Worm (Caenorhabditis elegans) whole organism, early embryonic: ENCODE measurements around the gene R04F11.3.

Source experiments
- B0310.2 ChIP-seq: sonication (generic microtip); optimal IDR thresholded peaks from 2 replicates; lab custom pipeline; 2016; ENCODE audit warnings: mild to moderate bottlenecking, missing genetic modification characterization, missing compliant biosample characterization
- F13C5.2 ChIP-seq: sonication (generic microtip); optimal IDR thresholded peaks from 2 replicates; lab custom pipeline; 2017; ENCODE audit warnings: mild to moderate bottlenecking, missing genetic modification characterization, inconsistent platforms, missing compliant biosample characterization
- ama-1 ChIP-seq: fragments of 150-350 bp; optimal IDR thresholded peaks from 2 replicates; lab custom pipeline; 2014
- ceh-13 ChIP-seq: fragments of 200-800 bp; sonication (Bioruptor generic); optimal IDR thresholded peaks from 2 replicates; lab custom pipeline; 2018; ENCODE audit warnings: mild to moderate bottlenecking, missing genetic modification characterization, missing compliant biosample characterization
- ets-7 ChIP-seq: sonication (generic microtip); optimal IDR thresholded peaks from 2 replicates; lab custom pipeline; 2016; ENCODE audit warnings: missing genotype, missing genetic modification characterization, missing compliant biosample characterization
- flt-1 ChIP-seq: fragments of 200-800 bp; sonication (Bioruptor generic); IDR thresholded peaks from 2 replicates; pipeline ENCODE4 v1.3.6; 2022; ENCODE audit warnings: missing genetic modification characterization, missing compliant biosample characterization
- hmbx-1 ChIP-seq: sonication (generic microtip); optimal IDR thresholded peaks from 2 replicates; lab custom pipeline; 2016; ENCODE audit warnings: mild to moderate bottlenecking, missing genetic modification characterization, missing compliant biosample characterization
- hmg-4 ChIP-seq: fragments of 200-800 bp; sonication (Bioruptor generic); optimal IDR thresholded peaks from 2 replicates; lab custom pipeline; 2018; ENCODE audit warnings: mild to moderate bottlenecking, missing genetic modification characterization, missing compliant biosample characterization

DNA sequence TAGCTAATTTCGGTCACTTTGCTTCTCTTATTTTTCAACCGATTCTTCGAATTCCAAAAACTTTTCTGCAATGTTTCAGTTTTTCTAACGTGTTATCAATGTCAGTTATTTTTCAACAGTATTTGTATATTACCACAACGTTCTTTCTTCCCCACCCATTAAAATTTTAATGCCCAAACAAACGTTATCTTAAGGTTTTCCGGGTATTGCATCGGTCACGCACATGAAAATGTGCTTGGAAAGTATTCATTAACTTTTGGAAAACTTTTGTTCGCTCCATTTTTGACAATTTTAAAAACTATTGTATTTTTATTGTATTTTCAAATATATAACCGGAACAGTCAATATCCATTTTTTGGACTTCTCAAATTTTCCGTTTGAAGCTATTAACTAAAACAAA, 20.9 kb downstream of the R04F11.3 start:
- TF ChIP-seq B0310.2 (tag; lab: Kevin White, UChicago): no peak
- no peak for TF ChIP-seq hmbx-1 (tag; lab: Kevin White, UChicago)
- no peak for TF ChIP-seq ets-7
- TF ChIP-seq F13C5.2 (tag; lab: Kevin White, UChicago): no peak
- TF ChIP-seq hmg-4: no peak
- TF ChIP-seq ama-1 (lab: Kevin White, UChicago): no peak
- no peak for TF ChIP-seq ceh-13 (GFP tag; lab: Kevin White, UChicago)
- no peak for TF ChIP-seq flt-1 (GFP tag; lab: Robert Waterston, UW)
